Fruit fly (Drosophila melanogaster): ENCODE data around the gene PDCD-5.

PDCD-5 gene

DNA sequence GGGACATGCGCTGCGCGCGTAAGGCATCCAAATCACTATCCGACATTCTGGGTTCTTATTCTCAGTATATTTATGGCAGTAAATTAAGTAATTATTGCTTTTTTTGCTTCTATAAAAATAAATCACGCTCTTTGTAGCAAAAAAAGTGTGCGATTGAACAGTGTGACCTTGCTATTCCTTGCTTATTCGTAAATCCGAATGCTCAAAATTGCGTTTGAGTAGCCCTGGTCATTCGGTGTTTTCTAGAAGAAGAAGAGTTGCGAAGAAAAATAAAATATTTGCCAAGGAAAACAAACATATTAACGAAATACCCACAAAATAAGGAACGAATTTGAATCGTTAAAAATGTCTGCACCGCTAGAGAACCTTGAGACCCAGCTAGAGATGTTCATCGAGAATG is at the start of gene PDCD-5, which contains the start of gene MED10:
TSS of gene PDCD-5 (minus strand) at position 182 of the 400 bp plus-strand sequence.
TSS of gene MED10 (plus strand) at position 228 of the 400 bp plus-strand sequence.
- TF ChIP-seq CG15710 (tag; optimal IDR thresholded peaks at IDR 0.05) (peak; percentile 12), CG8159 (tag; optimal IDR thresholded peaks at IDR 0.05) (peak; percentile 48), D1 (tag; optimal IDR thresholded peaks at IDR 0.05) (peak; percentile 56), CG17806 (tag; optimal IDR thresholded peaks at IDR 0.05) (peak; percentile 10), CG12605 (GFP tag; IDR thresholded peaks at IDR 0.05) (no peak), fd96Ca (GFP tag; IDR thresholded peaks at IDR 0.05) (no peak), Snoo (tag; optimal IDR thresholded peaks at IDR 0.05) (peak; percentile 3), CG4496 (GFP tag; IDR thresholded peaks at IDR 0.05) (0 out of 3 replicates have a peak, but pooled peaks have one; percentile 21), CG9948 (tag; optimal IDR thresholded peaks at IDR 0.05) (peak; percentile 15), rn (GFP tag; IDR thresholded peaks at IDR 0.05) (peak; percentile 37; the same call in 1 of the 2 replicates), CG32121 (GFP tag; IDR thresholded peaks at IDR 0.05) (no peak)

DNA sequence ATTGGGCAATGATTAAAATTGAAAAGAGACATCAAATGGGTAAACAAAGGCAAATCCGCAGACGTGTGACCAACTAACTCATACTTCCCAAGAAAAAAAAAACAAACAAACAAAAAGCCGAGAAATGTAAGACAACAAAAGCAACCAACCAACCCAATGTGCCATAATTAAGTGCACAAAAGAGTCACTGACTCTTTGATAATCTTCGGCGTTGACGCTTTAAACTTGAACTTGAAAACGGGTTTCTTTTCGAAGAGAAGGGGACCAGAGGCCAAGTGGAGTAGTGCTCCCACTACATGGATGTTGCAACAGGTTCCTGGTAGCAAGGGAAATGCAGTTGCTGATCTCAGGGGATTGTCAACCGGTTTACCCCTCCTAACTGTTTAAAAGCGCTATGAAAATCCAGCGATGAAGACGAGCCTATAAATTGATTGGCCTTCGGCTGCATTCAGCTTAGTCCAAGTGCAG is 48.2 kb upstream of the PDCD-5 start, which contains the start of gene CG13064:
TSS of gene CG13064 (plus strand) at position 418 of the 468 bp plus-strand sequence.
- TF ChIP-seq CG17806 (tag; optimal IDR thresholded peaks at IDR 0.05) (no peak), EcR (GFP tag; optimal IDR thresholded peaks at IDR 0.05) (peak; percentile 96)

DNA sequence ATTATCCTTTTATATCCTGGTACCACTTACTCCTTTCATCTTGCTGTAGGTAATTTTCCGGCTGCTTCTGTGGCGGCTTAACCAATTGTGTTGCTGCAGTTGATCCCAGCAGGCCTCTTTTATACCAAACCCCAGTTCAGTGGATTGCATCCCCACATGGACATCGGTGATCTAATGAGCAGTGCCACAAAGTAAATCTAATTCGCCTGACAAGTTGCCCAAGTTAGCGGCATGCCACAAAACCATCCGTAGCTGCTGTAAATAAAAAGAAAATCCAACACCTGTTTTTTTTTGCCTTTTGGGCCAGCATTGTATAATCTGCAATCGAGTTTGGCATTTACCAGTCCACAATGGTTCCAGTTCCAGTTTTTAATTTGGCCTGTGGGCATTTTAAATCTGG is 47.3 kb upstream of the PDCD-5 start, which contains the start of gene CG13050:
TSS of gene CG13050 (minus strand) at position 101 of the 400 bp plus-strand sequence.
- TF ChIP-seq CG4496 (GFP tag; IDR thresholded peaks at IDR 0.05), result no peak
- TF ChIP-seq CG10348 (GFP tag; IDR thresholded peaks at IDR 0.05), result no peak
- no peak for TF ChIP-seq gl (tag; optimal IDR thresholded peaks at IDR 0.05)
- no peak for TF ChIP-seq Pif1A (GFP tag; optimal IDR thresholded peaks at IDR 0.05)

DNA sequence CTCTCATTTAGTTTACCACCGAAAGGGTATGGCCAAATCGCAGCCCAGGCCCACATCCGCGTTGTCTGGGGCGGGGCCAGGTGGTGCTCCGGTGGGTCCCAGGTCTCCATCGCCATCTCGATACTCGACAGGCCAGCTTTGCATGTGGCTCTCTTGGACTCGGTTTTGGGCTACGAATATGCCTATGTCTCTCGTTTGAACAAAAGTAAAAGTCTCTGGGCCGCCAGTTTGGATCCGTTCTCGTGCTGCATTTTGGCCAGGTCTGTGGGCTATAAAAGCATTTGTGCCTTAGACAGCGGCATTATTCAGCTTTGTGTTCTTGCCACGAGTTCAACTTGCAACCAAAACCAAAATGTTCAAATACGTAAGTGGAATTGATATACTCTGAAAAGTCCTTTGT is 45.3 kb upstream of the PDCD-5 start, which contains the start of gene CG13065:
TSS of gene CG13065 (plus strand) at position 301 of the 400 bp plus-strand sequence.
- TF ChIP-seq rn (GFP tag; IDR thresholded peaks at IDR 0.05), result no peak
- no peak for TF ChIP-seq fd96Ca (GFP tag; IDR thresholded peaks at IDR 0.05)
- TF ChIP-seq CG10348 (GFP tag; IDR thresholded peaks at IDR 0.05), result no peak
- TF ChIP-seq CG8159 (tag; optimal IDR thresholded peaks at IDR 0.05), result no peak
- no peak for TF ChIP-seq CG14655 (GFP tag; optimal IDR thresholded peaks at IDR 0.05)
- TF ChIP-seq EcR (GFP tag; optimal IDR thresholded peaks at IDR 0.05), result no peak
- TF ChIP-seq Pif1B (GFP tag; optimal IDR thresholded peaks at IDR 0.05), result no peak
- TF ChIP-seq CG13204 (GFP tag; optimal IDR thresholded peaks at IDR 0.05), result no peak
- TF ChIP-seq CG17806 (tag; optimal IDR thresholded peaks at IDR 0.05), result no peak
- no peak for TF ChIP-seq gl (tag; optimal IDR thresholded peaks at IDR 0.05)
- TF ChIP-seq CG15710 (tag; optimal IDR thresholded peaks at IDR 0.05), result no peak
- no peak for TF ChIP-seq CG34367 (tag; optimal IDR thresholded peaks at IDR 0.05)
- no peak for TF ChIP-seq CG9948 (tag; optimal IDR thresholded peaks at IDR 0.05)
- TF ChIP-seq CG4496 (GFP tag; IDR thresholded peaks at IDR 0.05), result no peak
- no peak for TF ChIP-seq CG12605 (GFP tag; IDR thresholded peaks at IDR 0.05)
- TF ChIP-seq CG8301 (tag; optimal IDR thresholded peaks at IDR 0.05), result no peak
- no peak for TF ChIP-seq Pif1A (GFP tag; optimal IDR thresholded peaks at IDR 0.05)
- no peak for TF ChIP-seq Ets98B (GFP tag; IDR thresholded peaks at IDR 0.05)
- TF ChIP-seq D1 (tag; optimal IDR thresholded peaks at IDR 0.05), result no peak

DNA sequence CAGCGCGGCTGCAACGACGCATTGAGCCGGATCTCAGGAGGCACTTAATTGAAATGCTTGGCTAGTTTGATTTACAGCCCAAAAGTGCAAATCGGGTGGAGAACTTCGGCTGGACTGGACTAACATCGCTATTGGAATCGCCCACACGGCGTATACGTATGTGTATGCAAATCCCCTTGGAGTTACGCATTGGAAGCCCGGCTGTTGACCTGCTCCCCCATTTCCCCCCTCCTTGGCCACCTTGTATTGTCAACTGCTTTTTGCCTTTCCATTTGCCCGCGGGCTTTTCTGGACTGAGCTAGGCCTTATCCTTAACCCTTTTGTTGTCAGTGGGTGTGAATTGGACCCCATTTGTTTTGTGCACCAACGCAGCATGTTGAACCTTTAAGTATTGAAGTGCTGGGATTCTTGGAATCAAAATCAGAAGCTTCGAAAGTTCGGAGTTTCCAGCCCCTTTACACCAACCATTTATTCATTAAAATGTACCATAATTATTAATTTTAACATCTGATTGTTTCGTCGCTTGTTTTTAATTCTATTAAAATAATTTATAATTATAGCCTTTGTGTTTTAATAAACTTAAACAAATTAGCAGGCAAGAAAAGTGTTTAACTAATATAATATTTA is 43.7 kb upstream of the PDCD-5 start:
- no peak for TF ChIP-seq gl (tag; optimal IDR thresholded peaks at IDR 0.05)
- peak; percentile 41 for TF ChIP-seq CG14655 (GFP tag; optimal IDR thresholded peaks at IDR 0.05)
- no peak for TF ChIP-seq CG13204 (GFP tag; optimal IDR thresholded peaks at IDR 0.05)
- peak; percentile 39 for TF ChIP-seq CG17806 (tag; optimal IDR thresholded peaks at IDR 0.05)
- no peak for TF ChIP-seq Snoo (tag; optimal IDR thresholded peaks at IDR 0.05)
- no peak for TF ChIP-seq CG32121 (GFP tag; IDR thresholded peaks at IDR 0.05)
- TF ChIP-seq CG8159 (tag; optimal IDR thresholded peaks at IDR 0.05), result peak; percentile 63
- no peak for TF ChIP-seq CG10348 (GFP tag; IDR thresholded peaks at IDR 0.05)
- no peak for TF ChIP-seq Pif1A (GFP tag; optimal IDR thresholded peaks at IDR 0.05)
- TF ChIP-seq fd96Ca (GFP tag; IDR thresholded peaks at IDR 0.05), result no peak
- peak; percentile 75 for TF ChIP-seq EcR (GFP tag; optimal IDR thresholded peaks at IDR 0.05)
- TF ChIP-seq CG15710 (tag; optimal IDR thresholded peaks at IDR 0.05), result peak; percentile 41
- TF ChIP-seq CG4496 (GFP tag; IDR thresholded peaks at IDR 0.05), result no peak
- no peak for TF ChIP-seq rn (GFP tag; IDR thresholded peaks at IDR 0.05)
- TF ChIP-seq CG12605 (GFP tag; IDR thresholded peaks at IDR 0.05), result no peak
- TF ChIP-seq Pif1B (GFP tag; optimal IDR thresholded peaks at IDR 0.05), result no peak
- TF ChIP-seq CG34367 (tag; optimal IDR thresholded peaks at IDR 0.05), result peak; percentile 20
- no peak for TF ChIP-seq D1 (tag; optimal IDR thresholded peaks at IDR 0.05)
- TF ChIP-seq Ets98B (GFP tag; IDR thresholded peaks at IDR 0.05), result no peak
- TF ChIP-seq CG9948 (tag; optimal IDR thresholded peaks at IDR 0.05), result peak; percentile 49
- no peak for TF ChIP-seq CG8301 (tag; optimal IDR thresholded peaks at IDR 0.05)

DNA sequence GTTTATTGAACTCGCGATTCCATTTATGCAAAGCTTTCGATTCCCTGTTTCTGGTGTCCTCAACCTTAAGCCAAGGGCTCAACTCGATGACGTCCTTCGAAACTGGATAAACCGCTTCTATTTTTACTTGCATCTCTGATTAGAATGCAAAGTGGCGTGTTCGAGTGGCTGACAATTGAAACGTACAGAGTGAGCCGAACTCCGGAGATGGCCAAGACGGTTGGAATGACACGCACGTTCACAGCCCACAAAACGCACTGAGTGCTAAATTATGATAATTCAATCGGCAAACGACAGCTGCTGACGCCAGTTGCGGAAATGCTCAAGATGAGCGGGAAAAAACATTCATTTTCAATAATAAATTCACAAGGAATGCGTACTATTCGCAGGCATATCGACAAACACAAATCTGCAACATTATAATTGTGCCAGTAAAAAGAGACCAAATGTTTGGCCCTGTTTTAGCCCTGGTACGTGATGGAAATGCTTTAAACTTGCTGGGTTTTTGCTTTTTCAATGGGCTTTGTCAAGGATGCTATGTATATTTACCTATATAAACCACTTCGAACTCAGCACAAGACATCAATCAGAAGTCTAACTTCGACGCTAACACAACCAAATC is 40.6 kb upstream of the PDCD-5 start, which contains the start of gene CG13066:
TSS of gene CG13066 (plus strand) at position 572 of the 622 bp plus-strand sequence.
- TF ChIP-seq EcR (GFP tag; optimal IDR thresholded peaks at IDR 0.05) (peak; percentile 13), fd96Ca (GFP tag; IDR thresholded peaks at IDR 0.05) (no peak)

All from whole organism, pupa.